Fruit fly (Drosophila melanogaster) whole organism, prepupa: ENCODE results near the gene bsk.

Experiments
- Blimp-1 ChIP-seq: fragments of 200-800 bp; sonication (Bioruptor generic); optimal IDR thresholded peaks from 3 replicates; lab custom pipeline; 2017; ENCODE audit warnings: missing biosample characterization, missing genetic modification characterization, mild to moderate bottlenecking, moderate library complexity, missing genetic modification reagents
- CG11294 ChIP-seq: fragments of 200-800 bp; sonication (Bioruptor generic); IDR thresholded peaks from 2 replicates; pipeline ENCODE4 v1.3.6; 2022; ENCODE audit warnings: missing biosample characterization, missing genetic modification characterization
- CG11762 ChIP-seq: fragments of 200-800 bp; sonication (Bioruptor generic); optimal IDR thresholded peaks from 3 replicates; lab custom pipeline; 2016; ENCODE audit warnings: missing biosample characterization, missing genetic modification characterization; ENCODE audit not compliant: insufficient read depth
- CG11902 ChIP-seq: fragments of 200-800 bp; sonication (Bioruptor generic); optimal IDR thresholded peaks from 3 replicates; lab custom pipeline; 2016; ENCODE audit warnings: missing biosample characterization, missing genetic modification characterization
- CG3032 ChIP-seq: fragments of 200-800 bp; optimal IDR thresholded peaks from 2 replicates; lab custom pipeline; 2019; ENCODE audit warnings: missing biosample characterization, mild to moderate bottlenecking, missing genetic modification characterization, moderate library complexity
- CG31627 ChIP-seq: fragments of 200-800 bp; sonication (Bioruptor generic); optimal IDR thresholded peaks from 3 replicates; lab custom pipeline; 2016; ENCODE audit warnings: missing biosample characterization, missing genetic modification characterization
- CG32006 ChIP-seq: fragments of 200-800 bp; sonication (Bioruptor generic); optimal IDR thresholded peaks from 3 replicates; lab custom pipeline; 2017; ENCODE audit warnings: missing biosample characterization, mild to moderate bottlenecking, missing genetic modification characterization
- CG34406 ChIP-seq: fragments of 200-800 bp; sonication (Bioruptor generic); optimal IDR thresholded peaks from 3 replicates; lab custom pipeline; 2016; ENCODE audit warnings: missing biosample characterization, missing genetic modification characterization
- CG3919 ChIP-seq: fragments of 200-800 bp; sonication (Bioruptor generic); optimal IDR thresholded peaks from 3 replicates; lab custom pipeline; 2016; ENCODE audit warnings: missing biosample characterization, missing genetic modification characterization
- CG6163 ChIP-seq: fragments of 200-800 bp; sonication (Bioruptor generic); IDR thresholded peaks from 3 replicates; pipeline ENCODE4 v1.3.6; 2022; ENCODE audit warnings: missing biosample characterization, missing genetic modification characterization
- CG6276 ChIP-seq: fragments of 200-800 bp; sonication (Bioruptor generic); optimal IDR thresholded peaks from 2 replicates; lab custom pipeline; 2017; ENCODE audit warnings: missing biosample characterization, mild to moderate bottlenecking, missing genetic modification characterization
- CG7368 ChIP-seq: fragments of 200-800 bp; sonication (Bioruptor generic); optimal IDR thresholded peaks from 3 replicates; lab custom pipeline; 2016; ENCODE audit warnings: missing biosample characterization, missing genetic modification characterization
- CG8119 ChIP-seq: fragments of 200-800 bp; sonication (Bioruptor generic); IDR thresholded peaks from 3 replicates; pipeline ENCODE4 v1.3.6; 2022; ENCODE audit warnings: missing biosample characterization, missing genetic modification characterization
- CG8632 ChIP-seq: fragments of 200-800 bp; sonication (Bioruptor generic); optimal IDR thresholded peaks from 3 replicates; lab custom pipeline; 2016; ENCODE audit warnings: missing biosample characterization, missing genetic modification characterization
- Eip75B ChIP-seq: fragments of 200-800 bp; sonication (Bioruptor generic); optimal IDR thresholded peaks from 3 replicates; lab custom pipeline; 2016; ENCODE audit warnings: missing biosample characterization, missing genetic modification characterization
- Eip78C ChIP-seq: fragments of 200-800 bp; sonication (Bioruptor generic); peaks from one replicate; lab custom pipeline; 2016; ENCODE audit warnings: missing biosample characterization, missing genetic modification characterization
- Eip93F ChIP-seq: fragments of 200-800 bp; sonication (Bioruptor generic); optimal IDR thresholded peaks from 2 replicates; lab custom pipeline; 2016; ENCODE audit warnings: missing biosample characterization, mild to moderate bottlenecking, missing genetic modification characterization
- Ets21C ChIP-seq: fragments of 200-800 bp; sonication (Bioruptor generic); optimal IDR thresholded peaks from 3 replicates; lab custom pipeline; 2016; ENCODE audit warnings: missing biosample characterization, missing genetic modification characterization
- Hr38 ChIP-seq: sonication (Bioruptor generic); optimal IDR thresholded peaks from 2 replicates; lab custom pipeline; 2016; ENCODE audit warnings: missing biosample characterization, missing genetic modification characterization
- Hr39 ChIP-seq: fragments of 200-800 bp; sonication (Bioruptor generic); optimal IDR thresholded peaks from 2 replicates; lab custom pipeline; 2016; ENCODE audit warnings: missing biosample characterization, missing genetic modification characterization
- Hr4 ChIP-seq: fragments of 200-800 bp; sonication (Bioruptor generic); optimal IDR thresholded peaks from 3 replicates; lab custom pipeline; 2016; ENCODE audit warnings: missing biosample characterization, missing genetic modification characterization
- Lpt ChIP-seq: fragments of 200-800 bp; sonication (Bioruptor generic); optimal IDR thresholded peaks from 3 replicates; lab custom pipeline; 2016; ENCODE audit warnings: missing biosample characterization, missing genetic modification characterization
- Met ChIP-seq: fragments of 200-800 bp; sonication (Bioruptor generic); optimal IDR thresholded peaks from 3 replicates; lab custom pipeline; 2016; ENCODE audit warnings: missing biosample characterization, missing genetic modification characterization
- OdsH ChIP-seq: fragments of 200-800 bp; sonication (Bioruptor generic); optimal IDR thresholded peaks from 3 replicates; lab custom pipeline; 2016; ENCODE audit warnings: missing biosample characterization, missing genetic modification characterization
- Sox102F ChIP-seq: fragments of 200-800 bp; sonication (Bioruptor generic); optimal IDR thresholded peaks from 2 replicates; lab custom pipeline; 2016; ENCODE audit warnings: missing biosample characterization, mild to moderate bottlenecking, missing genetic modification characterization
- achi ChIP-seq: fragments of 200-800 bp; sonication (Bioruptor generic); optimal IDR thresholded peaks from 3 replicates; lab custom pipeline; 2016; ENCODE audit warnings: missing biosample characterization, missing genetic modification characterization
- acj6 ChIP-seq: fragments of 200-800 bp; sonication (Bioruptor generic); optimal IDR thresholded peaks from 3 replicates; lab custom pipeline; 2016; ENCODE audit warnings: missing biosample characterization, missing genetic modification characterization
- cyc ChIP-seq: fragments of 200-800 bp; sonication (Bioruptor generic); optimal IDR thresholded peaks from 3 replicates; lab custom pipeline; 2016; ENCODE audit warnings: missing biosample characterization, missing genetic modification characterization
- dac ChIP-seq: fragments of 200-800 bp; sonication (Bioruptor generic); optimal IDR thresholded peaks from 2 replicates; lab custom pipeline; 2017; ENCODE audit warnings: missing biosample characterization, mild to moderate bottlenecking, missing genetic modification characterization
- dsx ChIP-seq: fragments of 200-800 bp; optimal IDR thresholded peaks from 3 replicates; lab custom pipeline; 2019; ENCODE audit warnings: missing biosample characterization, mild to moderate bottlenecking, missing genetic modification characterization, moderate library complexity; ENCODE audit not compliant: poor library complexity, severe bottlenecking
- esn ChIP-seq: fragments of 200-800 bp; sonication (Bioruptor generic); optimal IDR thresholded peaks from 2 replicates; lab custom pipeline; 2016; ENCODE audit warnings: missing biosample characterization, mild to moderate bottlenecking, missing genetic modification characterization, moderate library complexity
- fd59A ChIP-seq: fragments of 200-800 bp; sonication (Bioruptor generic); optimal IDR thresholded peaks from 2 replicates; lab custom pipeline; 2017; ENCODE audit warnings: missing biosample characterization, mild to moderate bottlenecking, missing genetic modification characterization, missing genetic modification reagents
- fd85E ChIP-seq: fragments of 200-800 bp; sonication (Bioruptor generic); optimal IDR thresholded peaks from 3 replicates; lab custom pipeline; 2016; ENCODE audit warnings: missing biosample characterization, missing genetic modification characterization
- fkh ChIP-seq: fragments of 200-800 bp; sonication (Bioruptor generic); optimal IDR thresholded peaks from 3 replicates; lab custom pipeline; 2017; ENCODE audit warnings: missing biosample characterization, mild to moderate bottlenecking, missing genetic modification characterization, moderate library complexity
- lz ChIP-seq: fragments of 200-800 bp; sonication (Bioruptor generic); optimal IDR thresholded peaks from 3 replicates; lab custom pipeline; 2016; ENCODE audit warnings: missing biosample characterization, missing genetic modification characterization
- net ChIP-seq: fragments of 200-800 bp; sonication (Bioruptor generic); optimal IDR thresholded peaks from 3 replicates; lab custom pipeline; 2016; ENCODE audit warnings: missing biosample characterization, missing genetic modification characterization
- pdm3 ChIP-seq: fragments of 200-800 bp; sonication (Bioruptor generic); optimal IDR thresholded peaks from 3 replicates; lab custom pipeline; 2016; ENCODE audit warnings: missing biosample characterization, missing genetic modification characterization
- spab ChIP-seq: fragments of 200-800 bp; sonication (Bioruptor generic); optimal IDR thresholded peaks from 2 replicates; lab custom pipeline; 2017; ENCODE audit warnings: missing biosample characterization, mild to moderate bottlenecking, missing genetic modification characterization, missing genetic modification reagents
- vri ChIP-seq: fragments of 200-800 bp; sonication (Bioruptor generic); optimal IDR thresholded peaks from 3 replicates; lab custom pipeline; 2016; ENCODE audit warnings: missing biosample characterization, mild to moderate bottlenecking, missing genetic modification characterization

bsk gene

dm6 chr2L:10259960-10260749 is 9.9 kb upstream of the bsk start:
- TF ChIP-seq fd85E (no peak), Blimp-1 (no peak), Hr38 (no peak), Eip78C (GFP tag; lab: Kevin White, UChicago) (peak; percentile 83), Hr39 (GFP tag; lab: Kevin White, UChicago) (no peak), CG6276 (no peak), dac (no peak)
- TF ChIP-seq, all 60 proteins: peak for 1

dm6 chr2L:10255725-10256158 is 5.4 kb upstream of the bsk start, which contains the start of gene CG5676:
Gene CG5676 (minus strand): TSS chr2L:10255891.
- no peak for TF ChIP-seq Ets21C (GFP tag; lab: Kevin White, UChicago)
- no peak for TF ChIP-seq CG11902 (GFP tag; lab: Kevin White, UChicago)
- TF ChIP-seq CG8119: no peak
- no peak for TF ChIP-seq CG34406 (GFP tag; lab: Kevin White, UChicago)
- no peak for TF ChIP-seq net (GFP tag; lab: Kevin White, UChicago)
- no peak for TF ChIP-seq Eip78C (GFP tag; lab: Kevin White, UChicago)
- TF ChIP-seq cyc (GFP tag; lab: Kevin White, UChicago): no peak
- no peak for TF ChIP-seq OdsH (GFP tag; lab: Kevin White, UChicago)
- TF ChIP-seq esn: no peak

dm6 chr2L:10251592-10251991 is 1.3 kb upstream of the bsk start, which contains the start of gene Ror:
Gene Ror (plus strand): TSS chr2L:10251843.
- TF ChIP-seq OdsH (GFP tag; lab: Kevin White, UChicago) (no peak), spab (no peak), Met (no peak), CG11762 (GFP tag; lab: Kevin White, UChicago) (no peak), CG6276 (no peak), Ets21C (GFP tag; lab: Kevin White, UChicago) (no peak), Hr39 (GFP tag; lab: Kevin White, UChicago) (no peak), lz (GFP tag; lab: Kevin White, UChicago) (no peak), Hr4 (GFP tag; lab: Kevin White, UChicago) (no peak), vri (no peak), Eip93F (no peak), CG34406 (GFP tag; lab: Kevin White, UChicago) (no peak), CG32006 (GFP tag; lab: Kevin White, UChicago) (no peak), CG6163 (no peak), CG7368 (no peak), dsx (GFP tag; lab: Kevin White, UChicago) (no peak), Blimp-1 (no peak), CG3032 (tag; lab: Kevin White, UChicago) (no peak), Sox102F (GFP tag; lab: Kevin White, UChicago) (no peak)

- TF ChIP-seq acj6 (GFP tag; lab: Kevin White, UChicago) (no peak), fkh (GFP tag; lab: Kevin White, UChicago) (peak; percentile 94)
Observed at dm6 chr2L:10249655-10250202, 572 bp downstream of the bsk start.

dm6 chr2L:10246785-10247190 is 3.5 kb downstream of the bsk start, which contains the start of gene chico:
Gene chico (minus strand): TSS chr2L:10247078.
- TF ChIP-seq acj6 (GFP tag; lab: Kevin White, UChicago): no peak
- no peak for TF ChIP-seq fd59A (GFP tag; lab: Kevin White, UChicago)
- TF ChIP-seq CG8632 (GFP tag; lab: Kevin White, UChicago): no peak
- no peak for TF ChIP-seq CG34406 (GFP tag; lab: Kevin White, UChicago)
- TF ChIP-seq fd85E: no peak
- no peak for TF ChIP-seq CG3919 (GFP tag; lab: Kevin White, UChicago)
- no peak for TF ChIP-seq Eip75B (GFP tag; lab: Kevin White, UChicago)
- TF ChIP-seq Eip78C (GFP tag; lab: Kevin White, UChicago): no peak
- no peak for TF ChIP-seq CG31627
- no peak for TF ChIP-seq CG11294 (GFP tag; lab: Robert Waterston, UW)
- no peak for TF ChIP-seq achi (GFP tag; lab: Kevin White, UChicago)
- TF ChIP-seq pdm3 (GFP tag; lab: Kevin White, UChicago): no peak
- no peak for TF ChIP-seq esn
- TF ChIP-seq Hr38: no peak
- TF ChIP-seq Lpt: no peak
- TF ChIP-seq Sox102F (GFP tag; lab: Kevin White, UChicago): no peak
- TF ChIP-seq CG32006 (GFP tag; lab: Kevin White, UChicago): no peak
- no peak for TF ChIP-seq Eip93F
- TF ChIP-seq CG8119: no peak
- TF ChIP-seq OdsH (GFP tag; lab: Kevin White, UChicago): no peak
